Worm (Caenorhabditis elegans) whole organism, L4/young adult: Measurements from ENCODE around the gene D2062.13.
"Not testable (repeated sequence)": the region's sequence is repeated elsewhere in the genome, so short reads cannot be mapped to it uniquely, and the experiment has no call there.

Experiments
- W03F9.2 ChIP-seq: fragments of 150-350 bp; optimal IDR thresholded peaks from 2 replicates; lab custom pipeline; 2014; ENCODE audit warnings: missing biosample characterization, missing genetic modification characterization
- him-1 ChIP-seq: sonication (generic microtip); optimal IDR thresholded peaks from 2 replicates; lab custom pipeline; 2016; ENCODE audit warnings: missing genotype, missing genetic modification reagents, missing genetic modification characterization, missing compliant biosample characterization

DNA sequence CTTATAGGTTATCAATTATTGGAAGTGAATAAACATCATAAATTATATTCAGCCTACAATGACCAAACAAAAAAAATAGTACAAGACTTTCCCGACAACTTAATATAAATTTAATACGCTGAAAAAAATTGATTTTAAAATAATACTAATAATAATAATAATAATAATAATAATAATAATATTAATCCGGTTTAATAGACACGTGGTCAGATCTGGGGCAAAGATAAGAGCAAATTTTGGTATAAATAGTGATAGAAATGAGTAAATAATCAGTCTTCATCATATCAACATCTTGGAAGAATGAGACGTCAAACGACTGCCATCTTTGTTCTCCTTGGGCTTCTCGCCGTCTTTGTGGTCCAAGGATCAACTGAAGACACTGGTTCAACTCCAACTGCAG is 4.3 kb downstream of the D2062.13 start, which contains the start of gene msrp-5:
- TF ChIP-seq him-1, W03F9.2 (tag; lab: Kevin White, UChicago): not testable (repeated sequence)
